Fruit fly (Drosophila melanogaster) whole organism, embryonic: Measurements from ENCODE around the gene ND-13A.

ENCODE experiments used
- CG11560 ChIP-seq: fragments of 200-800 bp; sonication (Bioruptor generic); IDR thresholded peaks from 3 replicates; pipeline ENCODE4 v1.3.6; 2022; ENCODE audit warnings: missing biosample characterization, missing genetic modification characterization
- CG34376 ChIP-seq: fragments of 200-800 bp; sonication (Bioruptor generic); optimal IDR thresholded peaks from 2 replicates; lab custom pipeline; 2018; ENCODE audit warnings: missing biosample characterization, mild to moderate bottlenecking, missing genetic modification characterization
- Gug ChIP-seq: fragments of 200-800 bp; sonication (Bioruptor generic); IDR thresholded peaks from 4 replicates; pipeline ENCODE4 v1.3.6; 2022; ENCODE audit warnings: missing biosample characterization, missing genetic modification characterization
- NK7.1 ChIP-seq: fragments of 200-800 bp; sonication (Bioruptor generic); optimal IDR thresholded peaks from 3 replicates; lab custom pipeline; 2016; ENCODE audit warnings: missing biosample characterization, missing genetic modification characterization
- br ChIP-seq: fragments of >200 bp; optimal IDR thresholded peaks from 2 replicates; lab custom pipeline; 2017
- cad ChIP-seq: fragments of >200 bp; optimal IDR thresholded peaks from 2 replicates; lab custom pipeline; 2017; ENCODE audit warnings: missing biosample characterization, missing genetic modification characterization
- croc ChIP-seq: fragments of 200-800 bp; sonication (Bioruptor generic); conservative IDR thresholded peaks from 3 replicates; pipeline ENCODE4 v1.3.6; 2022; ENCODE audit warnings: missing biosample characterization, missing genetic modification characterization
- crol ChIP-seq: fragments of 200-800 bp; sonication (Bioruptor generic); IDR thresholded peaks from 2 replicates; pipeline ENCODE4 v1.3.6; 2022; ENCODE audit warnings: missing biosample characterization, missing genetic modification characterization
- hb ChIP-seq: fragments of 200-800 bp; sonication (Bioruptor generic); IDR thresholded peaks from 3 replicates; pipeline ENCODE4 v1.3.6; 2022; ENCODE audit warnings: missing biosample characterization, missing genetic modification characterization; ENCODE audit not compliant: partially characterized antibody
- psq ChIP-seq: fragments of 200-800 bp; sonication (Bioruptor generic); optimal IDR thresholded peaks from 2 replicates; lab custom pipeline; 2017; ENCODE audit warnings: missing biosample characterization, missing genetic modification characterization
- schlank ChIP-seq: fragments of 200-800 bp; sonication (Bioruptor generic); optimal IDR thresholded peaks from 2 replicates; lab custom pipeline; 2018; ENCODE audit warnings: missing biosample characterization, mild to moderate bottlenecking, missing genetic modification characterization
- trem ChIP-seq: fragments of 200-800 bp; optimal IDR thresholded peaks from 3 replicates; lab custom pipeline; 2019; ENCODE audit warnings: missing biosample characterization, mild to moderate bottlenecking, missing genetic modification characterization, moderate library complexity

DNA sequence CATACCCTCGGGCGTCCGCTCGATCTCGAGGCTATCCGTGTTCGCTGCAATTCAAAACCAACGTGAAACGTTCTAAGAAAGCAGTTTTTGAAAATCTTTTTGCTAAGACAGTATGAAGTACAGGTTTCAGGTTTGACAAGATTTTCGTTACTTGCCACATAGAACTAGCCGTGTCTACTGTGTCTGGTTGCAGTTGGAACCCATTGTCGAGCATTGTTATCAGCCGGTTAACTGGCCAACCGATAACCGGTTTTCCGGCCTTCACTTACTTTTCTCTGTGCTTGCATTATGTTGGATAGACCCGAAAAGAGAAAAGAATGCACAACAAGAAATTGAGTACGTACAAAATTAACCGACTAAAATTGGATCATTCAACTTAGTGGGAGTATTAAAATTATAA lies 50.1 kb downstream of the ND-13A start:
- TF ChIP-seq psq (GFP tag; lab: Kevin White, UChicago), result no peak
- TF ChIP-seq br (lab: Kevin White, UChicago), result no peak
- no peak for TF ChIP-seq cad (GFP tag; lab: Kevin White, UChicago)
- no peak for TF ChIP-seq CG11560 (tag; lab: Robert Waterston, UW)
- TF ChIP-seq crol (GFP tag; lab: Robert Waterston, UW), result no peak
- no peak for TF ChIP-seq NK7.1
- no peak for TF ChIP-seq croc (GFP tag; lab: Robert Waterston, UW)
- TF ChIP-seq schlank, result no peak
- TF ChIP-seq hb (GFP tag; lab: Robert Waterston, UW), result no peak
- no peak for TF ChIP-seq trem (tag; lab: Kevin White, UChicago)
- no peak for TF ChIP-seq Gug
- TF ChIP-seq CG34376 (GFP tag; lab: Kevin White, UChicago), result no peak
